Fruit fly (Drosophila melanogaster) S2 (cell line): ENCODE data around the gene Pif1B.

Experiments
- CG8478 ChIP-seq: fragments of >200 bp; optimal IDR thresholded peaks from 2 replicates; lab custom pipeline; 2018
- CTCF ChIP-seq, 2 experiments: fragments of >200 bp; optimal IDR thresholded peaks; 2 replicates each; lab custom pipeline; 2018

DNA sequence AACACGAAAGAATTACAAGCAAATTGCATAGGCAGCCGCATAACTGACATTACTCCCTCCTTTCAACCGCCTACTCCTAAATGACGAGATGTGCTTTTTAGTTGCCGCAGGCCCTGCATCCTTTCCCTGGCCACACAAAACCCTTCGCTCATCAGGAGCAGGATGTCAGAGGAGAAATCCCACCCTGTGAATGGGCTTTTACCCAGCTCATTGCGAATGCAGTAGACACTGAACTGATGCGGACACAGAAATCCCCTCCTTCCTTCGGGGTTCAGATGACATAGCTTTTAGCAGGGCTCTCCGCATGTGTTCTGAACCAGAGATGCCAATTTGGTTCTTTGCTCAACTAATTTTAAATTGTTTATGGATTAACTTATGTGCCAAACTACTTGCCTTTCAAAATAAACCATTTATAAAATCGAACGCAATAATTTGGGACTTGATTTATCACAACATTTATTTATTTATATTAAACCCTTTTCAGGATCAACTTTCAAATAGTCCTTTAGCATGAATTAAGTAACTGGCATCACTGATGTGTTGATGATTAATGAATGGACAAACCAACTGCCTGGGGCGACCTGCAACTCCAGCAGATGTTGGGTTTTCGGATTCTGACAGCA is 61.7 kb downstream of the Pif1B start:
- no peak for TF ChIP-seq CTCF (optimal IDR thresholded peaks at IDR 0.05; lab: Kevin White, UChicago)
- TF ChIP-seq CG8478 (lab: Kevin White, UChicago), result no peak
